Worm (Caenorhabditis elegans) whole organism, young adult: ENCODE results near the gene ddb-1.

Source experiments
- F23B12.7 ChIP-seq: sonication (generic microtip); optimal IDR thresholded peaks from 2 replicates; lab custom pipeline; 2017; ENCODE audit warnings: missing genetic modification characterization, mild to moderate bottlenecking, missing compliant biosample characterization, antibody characterized with exemption, moderate library complexity; ENCODE audit not compliant: insufficient read depth
- ceh-40 ChIP-seq: fragments of 200-800 bp; sonication (Bioruptor generic); IDR thresholded peaks from 2 replicates; pipeline ENCODE4 v1.3.6; 2022; ENCODE audit warnings: missing genetic modification characterization, missing compliant biosample characterization
- zfh-2 ChIP-seq: fragments of 200-800 bp; sonication (Bioruptor generic); conservative IDR thresholded peaks from 2 replicates; pipeline ENCODE4 v1.3.6; 2022; ENCODE audit warnings: missing genetic modification reagents, missing genetic modification characterization, missing compliant biosample characterization
- ztf-25 ChIP-seq: fragments of 200-800 bp; sonication (Bioruptor generic); IDR thresholded peaks from 2 replicates; pipeline ENCODE4 v1.3.6; 2022; ENCODE audit warnings: missing genetic modification reagents, missing genetic modification characterization, missing compliant biosample characterization

DNA sequence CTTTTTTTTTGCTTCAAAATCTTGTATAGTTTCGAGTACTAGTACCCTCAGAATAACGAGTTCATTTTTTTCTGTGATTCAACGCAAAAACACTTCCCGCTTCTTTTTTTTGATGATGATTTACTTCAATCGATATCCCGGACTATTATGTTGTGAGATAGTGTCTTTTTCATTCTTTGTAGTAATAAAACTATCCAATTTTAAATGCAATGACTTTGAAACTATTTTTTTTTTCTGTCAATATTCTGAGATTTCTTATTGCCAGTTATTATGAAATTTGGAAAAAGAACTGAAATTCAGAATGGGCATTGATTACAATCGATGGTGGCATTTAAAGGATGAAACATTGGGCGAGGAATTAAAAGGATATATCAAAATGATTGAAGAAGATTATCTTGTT, 15.4 kb downstream of the ddb-1 start, which contains the start of gene M18.3:
- TF ChIP-seq zfh-2 (no peak), F23B12.7 (no peak), ztf-25 (GFP tag; lab: Robert Waterston, UW) (no peak), ceh-40 (GFP tag; lab: Robert Waterston, UW) (no peak)
